Fruit fly (Drosophila melanogaster): ENCODE data around the gene Cad96Ca.
A peak's percentile ranks its signal among the peaks of the same experiment; 100 is the strongest.

Cad96Ca gene

dm6 chr3R:25183484-25184442 lies 24.3 kb downstream of the Cad96Ca start, which contains the start of gene dan (continued):
- TF ChIP-seq pdm3 (GFP tag; optimal IDR thresholded peaks at IDR 0.05) (peak; percentile 3), CG11762 (GFP tag; optimal IDR thresholded peaks at IDR 0.05; ENCODE audit: insufficient read depth) (no peak), CG10631 (GFP tag; optimal IDR thresholded peaks at IDR 0.05) (peak; percentile 63), CG1621 (tag; optimal IDR thresholded peaks at IDR 0.05) (peak; percentile 38), esn (GFP tag; optimal IDR thresholded peaks at IDR 0.05) (peak; percentile 54), eg (GFP tag; IDR thresholded peaks at IDR 0.05) (no peak), CG11294 (GFP tag; IDR thresholded peaks at IDR 0.05) (no peak), achi (GFP tag; optimal IDR thresholded peaks at IDR 0.05) (peak; percentile 4), CG6276 (GFP tag; optimal IDR thresholded peaks at IDR 0.05) (no peak), fkh (GFP tag; optimal IDR thresholded peaks at IDR 0.05) (no peak), CG10669 (GFP tag; optimal IDR thresholded peaks at IDR 0.05) (peak; percentile 39), topi (GFP tag; optimal IDR thresholded peaks at IDR 0.05) (peak; percentile 34), CG4318 (GFP tag; optimal IDR thresholded peaks at IDR 0.05) (no peak), Sox15 (GFP tag; optimal IDR thresholded peaks at IDR 0.05) (no peak)

dm6 chr3R:25181424-25181823 lies 26.7 kb downstream of the Cad96Ca start:
- TF ChIP-seq CG3032 (tag; optimal IDR thresholded peaks at IDR 0.05): no peak
- TF ChIP-seq OdsH (GFP tag; optimal IDR thresholded peaks at IDR 0.05): no peak
- TF ChIP-seq Gug (GFP tag; IDR thresholded peaks at IDR 0.05): no peak
- no peak for TF ChIP-seq Eip93F (GFP tag; optimal IDR thresholded peaks at IDR 0.05)
- no peak for TF ChIP-seq dac (GFP tag; optimal IDR thresholded peaks at IDR 0.05)
- no peak for TF ChIP-seq Blimp-1 (GFP tag; optimal IDR thresholded peaks at IDR 0.05)
- TF ChIP-seq CG10669 (GFP tag; optimal IDR thresholded peaks at IDR 0.05): no peak

- TF ChIP-seq CG15336 (GFP tag; IDR thresholded peaks at IDR 0.05) (peak; percentile 53), fd85E (GFP tag; optimal IDR thresholded peaks at IDR 0.05) (no peak), achi (GFP tag; optimal IDR thresholded peaks at IDR 0.05) (peak; percentile 61), CG1621 (tag; optimal IDR thresholded peaks at IDR 0.05) (peak; percentile 74), CG8119 (GFP tag; IDR thresholded peaks at IDR 0.05) (peak; percentile 63), Eip75B (GFP tag; optimal IDR thresholded peaks at IDR 0.05) (peak; percentile 61), CG8319 (GFP tag; optimal IDR thresholded peaks at IDR 0.05) (peak; percentile 35), CG31627 (GFP tag; optimal IDR thresholded peaks at IDR 0.05) (peak; percentile 88), CG32006 (GFP tag; optimal IDR thresholded peaks at IDR 0.05) (peak; percentile 68), Blimp-1 (GFP tag; optimal IDR thresholded peaks at IDR 0.05) (peak; percentile 48), CG6792 (GFP tag; optimal IDR thresholded peaks at IDR 0.05) (peak; percentile 77), cyc (GFP tag; optimal IDR thresholded peaks at IDR 0.05) (peak; percentile 74), salr (GFP tag; optimal IDR thresholded peaks at IDR 0.05) (peak; percentile 48 to 67), CG6808 (GFP tag; optimal IDR thresholded peaks at IDR 0.05) (peak; percentile 69), fkh (GFP tag; optimal IDR thresholded peaks at IDR 0.05) (no peak), pdm3 (GFP tag; optimal IDR thresholded peaks at IDR 0.05) (peak; percentile 83), CG7368 (GFP tag; optimal IDR thresholded peaks at IDR 0.05) (peak; percentile 56), Lpt (GFP tag; optimal IDR thresholded peaks at IDR 0.05) (no peak), lz (GFP tag; optimal IDR thresholded peaks at IDR 0.05) (peak; percentile 82), esn (GFP tag; optimal IDR thresholded peaks at IDR 0.05) (peak; percentile 90), Eip78C (GFP tag) (peak; percentile 56), CG11294 (GFP tag; IDR thresholded peaks at IDR 0.05) (0 out of 2 replicates have a peak, but pooled peaks have one; percentile 30), vri (GFP tag; optimal IDR thresholded peaks at IDR 0.05) (peak; percentile 83), Eip93F (GFP tag; optimal IDR thresholded peaks at IDR 0.05) (peak; percentile 37), fd59A (GFP tag; optimal IDR thresholded peaks at IDR 0.05) (peak; percentile 77), CG6163 (GFP tag; IDR thresholded peaks at IDR 0.05) (peak; percentile 76), CG3032 (tag; optimal IDR thresholded peaks at IDR 0.05) (peak; percentile 77), dac (GFP tag; optimal IDR thresholded peaks at IDR 0.05) (no peak), CG9139 (GFP tag; optimal IDR thresholded peaks at IDR 0.05) (peak; percentile 31), spab (GFP tag; optimal IDR thresholded peaks at IDR 0.05) (peak; percentile 72), Sox102F (GFP tag; optimal IDR thresholded peaks at IDR 0.05) (peak; percentile 85), Sox14 (GFP tag; optimal IDR thresholded peaks at IDR 0.05) (peak; percentile 80), Ets96B (tag; optimal IDR thresholded peaks at IDR 0.05) (peak; percentile 77), Smox (GFP tag; optimal IDR thresholded peaks at IDR 0.05) (peak; percentile 87), acj6 (GFP tag; optimal IDR thresholded peaks at IDR 0.05) (peak; percentile 88)
Measured at dm6 chr3R:25178521-25178920, 29.6 kb downstream of the Cad96Ca start.
